Worm (Caenorhabditis elegans): ENCODE data around the gene srxa-6.

srxa-6 gene

ce11 chrV:20731787-20732186 lies 3.0 kb upstream of the srxa-6 start, which contains the start of gene srxa-1:
srxa-1 (plus strand) TSS chrV:20732087.
- TF ChIP-seq eor-1 (tag; optimal IDR thresholded peaks at IDR 0.05) (no peak), ama-1 (optimal IDR thresholded peaks at IDR 0.05) (no peak), fkh-10 (GFP tag; optimal IDR thresholded peaks at IDR 0.05) (no peak), R02D3.7 (tag; optimal IDR thresholded peaks at IDR 0.05) (no peak), nhr-67 (tag; optimal IDR thresholded peaks at IDR 0.05) (no peak), lin-39 (tag; optimal IDR thresholded peaks at IDR 0.05) (no peak), nhr-12 (tag; optimal IDR thresholded peaks at IDR 0.05) (no peak), sea-2 (GFP tag; optimal IDR thresholded peaks at IDR 0.05) (no peak), nhr-23 (tag; optimal IDR thresholded peaks at IDR 0.05) (no peak), lsy-12 (tag; optimal IDR thresholded peaks at IDR 0.05) (no peak), pqm-1 (tag; optimal IDR thresholded peaks at IDR 0.05) (no peak), ztf-4 (tag; optimal IDR thresholded peaks at IDR 0.05) (no peak), ceh-16 (tag; optimal IDR thresholded peaks at IDR 0.05) (no peak), ZK546.5 (tag; optimal IDR thresholded peaks at IDR 0.05) (no peak), nhr-77 (tag; optimal IDR thresholded peaks at IDR 0.05) (no peak), aly-2 (tag; optimal IDR thresholded peaks at IDR 0.05) (no peak)

DNA sequence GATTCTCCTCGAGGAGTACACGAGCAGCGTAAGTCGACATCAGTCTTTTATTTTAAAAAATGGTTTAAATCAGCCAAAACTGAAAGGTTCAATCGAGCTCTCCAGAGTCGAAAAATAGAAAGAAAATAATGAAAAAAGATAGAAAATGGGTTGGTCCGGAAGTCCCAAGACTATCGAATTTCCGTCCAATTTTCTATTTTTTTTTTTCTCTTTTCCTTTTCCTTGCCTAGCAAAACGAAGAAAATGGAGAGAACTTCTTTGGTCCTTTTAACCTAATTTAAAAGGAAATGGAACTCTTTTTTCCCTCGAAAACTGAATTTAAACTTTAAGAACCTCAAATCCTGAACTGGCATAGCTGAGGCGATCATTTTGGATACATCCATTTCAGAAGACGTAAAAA lies 4.6 kb downstream of the srxa-6 start:
- TF ChIP-seq sea-2 (GFP tag; optimal IDR thresholded peaks at IDR 0.05) (no peak), nfya-1 (tag; optimal IDR thresholded peaks at IDR 0.05; ENCODE audit: insufficient read depth) (peak; percentile 4)

ce11 chrV:20744290-20744837 lies 9.6 kb downstream of the srxa-6 start, which contains the start of gene dnj-25:
dnj-25 (minus strand) TSS chrV:20744346.
- TF ChIP-seq unc-62 (GFP tag; optimal IDR thresholded peaks at IDR 0.05) (no peak), lin-15B (tag; optimal IDR thresholded peaks at IDR 0.05) (peak; percentile 19), ama-1 (optimal IDR thresholded peaks at IDR 0.05) (peak; percentile 13), pha-4 (tag; optimal IDR thresholded peaks at IDR 0.05) (peak; percentile 59), zag-1 (tag; optimal IDR thresholded peaks at IDR 0.05) (no peak), nfya-1 (tag; optimal IDR thresholded peaks at IDR 0.05; ENCODE audit: insufficient read depth) (peak; percentile 25), lsy-12 (tag; optimal IDR thresholded peaks at IDR 0.05) (no peak), hmg-11 (tag; optimal IDR thresholded peaks at IDR 0.05) (peak; percentile 39), nhr-25 (tag; optimal IDR thresholded peaks at IDR 0.05) (no peak)

ce11 chrV:20745278-20745677 lies 10.5 kb downstream of the srxa-6 start:
- TF ChIP-seq nhr-43 (tag; optimal IDR thresholded peaks at IDR 0.05; ENCODE audit: poor library complexity, severe bottlenecking) (no peak), ceh-82 (tag; optimal IDR thresholded peaks at IDR 0.05) (no peak), ZK546.5 (tag; optimal IDR thresholded peaks at IDR 0.05) (no peak), egl-27 (tag; optimal IDR thresholded peaks at IDR 0.05) (no peak), ceh-16 (tag; optimal IDR thresholded peaks at IDR 0.05) (no peak), nhr-23 (tag; optimal IDR thresholded peaks at IDR 0.05) (no peak), zag-1 (tag; optimal IDR thresholded peaks at IDR 0.05) (no peak), mdl-1 (tag; optimal IDR thresholded peaks at IDR 0.05) (no peak), nhr-28 (tag; optimal IDR thresholded peaks at IDR 0.05) (no peak), nhr-77 (tag; optimal IDR thresholded peaks at IDR 0.05) (no peak), unc-62 (GFP tag; optimal IDR thresholded peaks at IDR 0.05) (no peak), snpc-4 (tag; optimal IDR thresholded peaks at IDR 0.05) (no peak), R02D3.7 (tag; optimal IDR thresholded peaks at IDR 0.05) (no peak), nhr-67 (tag; optimal IDR thresholded peaks at IDR 0.05) (no peak), jun-1 (tag; optimal IDR thresholded peaks at IDR 0.05) (no peak), aly-2 (tag; optimal IDR thresholded peaks at IDR 0.05) (no peak), tbx-2 (tag; optimal IDR thresholded peaks at IDR 0.05) (no peak), pha-4 (tag; optimal IDR thresholded peaks at IDR 0.05) (no peak)

DNA sequence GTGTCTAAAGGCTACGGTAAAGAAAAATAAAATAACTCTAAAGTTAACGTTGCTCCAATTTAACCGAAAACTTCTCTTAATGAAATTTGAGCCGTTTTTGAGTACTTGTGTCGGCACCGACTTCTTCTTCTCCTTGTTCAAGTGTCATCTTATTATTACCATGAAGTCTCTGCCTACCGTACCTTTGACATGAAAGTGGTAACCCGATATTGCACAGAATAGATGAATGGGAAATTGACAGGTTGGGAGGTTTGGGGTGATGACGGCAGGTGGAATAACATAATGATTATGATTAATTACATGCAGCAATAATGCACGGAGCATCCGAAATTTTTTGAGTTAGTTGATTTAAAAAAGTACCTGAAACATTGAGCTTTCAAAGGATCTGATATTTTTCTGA lies 12.0 kb downstream of the srxa-6 start:
- TF ChIP-seq fkh-10 (GFP tag; optimal IDR thresholded peaks at IDR 0.05) = no peak
- no peak for TF ChIP-seq jun-1 (tag; optimal IDR thresholded peaks at IDR 0.05)

- TF ChIP-seq skn-1 (tag; optimal IDR thresholded peaks at IDR 0.05) = no peak
- TF ChIP-seq elt-3 (tag; optimal IDR thresholded peaks at IDR 0.05) = no peak
- no peak for TF ChIP-seq nhr-23 (tag; optimal IDR thresholded peaks at IDR 0.05)
- TF ChIP-seq nhr-237 (tag; optimal IDR thresholded peaks at IDR 0.05) = no peak
- no peak for TF ChIP-seq nhr-12 (tag; optimal IDR thresholded peaks at IDR 0.05)
- no peak for TF ChIP-seq sea-2 (GFP tag; optimal IDR thresholded peaks at IDR 0.05)
- TF ChIP-seq elt-2 (tag; optimal IDR thresholded peaks at IDR 0.05) = no peak
- TF ChIP-seq ceh-82 (tag; optimal IDR thresholded peaks at IDR 0.05) = no peak
- no peak for TF ChIP-seq nhr-43 (tag; optimal IDR thresholded peaks at IDR 0.05; ENCODE audit: poor library complexity, severe bottlenecking)
- no peak for TF ChIP-seq pqm-1 (tag; optimal IDR thresholded peaks at IDR 0.05)
- TF ChIP-seq nhr-67 (tag; optimal IDR thresholded peaks at IDR 0.05) = no peak
- no peak for TF ChIP-seq lsy-12 (tag; optimal IDR thresholded peaks at IDR 0.05)
- TF ChIP-seq nfya-1 (tag; optimal IDR thresholded peaks at IDR 0.05; ENCODE audit: insufficient read depth) = no peak
- TF ChIP-seq ztf-11 (tag; optimal IDR thresholded peaks at IDR 0.05) = no peak
- no peak for TF ChIP-seq unc-39 (tag; optimal IDR thresholded peaks at IDR 0.05)
- TF ChIP-seq ama-1 (optimal IDR thresholded peaks at IDR 0.05) = no peak
- no peak for TF ChIP-seq ceh-16 (tag; optimal IDR thresholded peaks at IDR 0.05)
- no peak for TF ChIP-seq R02D3.7 (tag; optimal IDR thresholded peaks at IDR 0.05)
- no peak for TF ChIP-seq tbx-2 (tag; optimal IDR thresholded peaks at IDR 0.05)
These were observed 13.2 kb downstream of the srxa-6 start for ce11 chrV:20747964-20748363.
